Worm (Caenorhabditis elegans) whole organism, early embryonic: ENCODE data around the gene K09C8.2.

Source experiments
- B0310.2 ChIP-seq: sonication (generic microtip); optimal IDR thresholded peaks from 2 replicates; lab custom pipeline; 2016; ENCODE audit warnings: mild to moderate bottlenecking, missing genetic modification characterization, missing compliant biosample characterization
- F13C5.2 ChIP-seq: sonication (generic microtip); optimal IDR thresholded peaks from 2 replicates; lab custom pipeline; 2017; ENCODE audit warnings: mild to moderate bottlenecking, missing genetic modification characterization, inconsistent platforms, missing compliant biosample characterization
- aly-1 ChIP-seq: sonication (generic microtip); optimal IDR thresholded peaks from 2 replicates; lab custom pipeline; 2016; ENCODE audit warnings: missing genetic modification characterization, missing compliant biosample characterization
- ama-1 ChIP-seq: fragments of 150-350 bp; optimal IDR thresholded peaks from 2 replicates; lab custom pipeline; 2014
- ceh-13 ChIP-seq: fragments of 200-800 bp; sonication (Bioruptor generic); optimal IDR thresholded peaks from 2 replicates; lab custom pipeline; 2018; ENCODE audit warnings: mild to moderate bottlenecking, missing genetic modification characterization, missing compliant biosample characterization
- ceh-36 ChIP-seq: sonication (generic microtip); optimal IDR thresholded peaks from 2 replicates; lab custom pipeline; 2016; ENCODE audit warnings: missing genetic modification characterization, inconsistent platforms, missing compliant biosample characterization
- ets-7 ChIP-seq: sonication (generic microtip); optimal IDR thresholded peaks from 2 replicates; lab custom pipeline; 2016; ENCODE audit warnings: missing genotype, missing genetic modification characterization, missing compliant biosample characterization
- flt-1 ChIP-seq: fragments of 200-800 bp; sonication (Bioruptor generic); IDR thresholded peaks from 2 replicates; pipeline ENCODE4 v1.3.6; 2022; ENCODE audit warnings: missing genetic modification characterization, missing compliant biosample characterization
- hmbx-1 ChIP-seq: sonication (generic microtip); optimal IDR thresholded peaks from 2 replicates; lab custom pipeline; 2016; ENCODE audit warnings: mild to moderate bottlenecking, missing genetic modification characterization, missing compliant biosample characterization
- hmg-4 ChIP-seq: fragments of 200-800 bp; sonication (Bioruptor generic); optimal IDR thresholded peaks from 2 replicates; lab custom pipeline; 2018; ENCODE audit warnings: mild to moderate bottlenecking, missing genetic modification characterization, missing compliant biosample characterization
- hnd-1 ChIP-seq: sonication (generic microtip); optimal IDR thresholded peaks from 2 replicates; lab custom pipeline; 2016; ENCODE audit warnings: missing genetic modification characterization, missing compliant biosample characterization
- pes-1 ChIP-seq: fragments of 200-800 bp; sonication (Bioruptor generic); IDR thresholded peaks from 2 replicates; pipeline ENCODE4 v1.3.6; 2022; ENCODE audit warnings: missing genetic modification reagents, missing genetic modification characterization, missing compliant biosample characterization
- scrt-1 ChIP-seq: fragments of 200-800 bp; sonication (Bioruptor generic); IDR thresholded peaks from 2 replicates; pipeline ENCODE4 v1.3.6; 2022; ENCODE audit warnings: missing genetic modification characterization, missing compliant biosample characterization
- sea-1 ChIP-seq: fragments of 200-800 bp; sonication (Bioruptor generic); conservative IDR thresholded peaks from 2 replicates; pipeline ENCODE4 v1.3.6; 2022; ENCODE audit warnings: missing genetic modification characterization, missing compliant biosample characterization
- tbx-11 ChIP-seq: fragments of 200-800 bp; sonication (Bioruptor generic); IDR thresholded peaks from 2 replicates; pipeline ENCODE4 v1.3.6; 2022; ENCODE audit warnings: missing genetic modification characterization, missing compliant biosample characterization
- tbx-37 ChIP-seq: fragments of 200-800 bp; sonication (Bioruptor generic); conservative IDR thresholded peaks from 2 replicates; pipeline ENCODE4 v1.3.6; 2022; ENCODE audit warnings: missing genetic modification reagents, missing genetic modification characterization, missing compliant biosample characterization
- tra-4 ChIP-seq: sonication (generic microtip); optimal IDR thresholded peaks from 2 replicates; lab custom pipeline; 2017; ENCODE audit warnings: missing genetic modification characterization, missing compliant biosample characterization

K09C8.2 gene

DNA sequence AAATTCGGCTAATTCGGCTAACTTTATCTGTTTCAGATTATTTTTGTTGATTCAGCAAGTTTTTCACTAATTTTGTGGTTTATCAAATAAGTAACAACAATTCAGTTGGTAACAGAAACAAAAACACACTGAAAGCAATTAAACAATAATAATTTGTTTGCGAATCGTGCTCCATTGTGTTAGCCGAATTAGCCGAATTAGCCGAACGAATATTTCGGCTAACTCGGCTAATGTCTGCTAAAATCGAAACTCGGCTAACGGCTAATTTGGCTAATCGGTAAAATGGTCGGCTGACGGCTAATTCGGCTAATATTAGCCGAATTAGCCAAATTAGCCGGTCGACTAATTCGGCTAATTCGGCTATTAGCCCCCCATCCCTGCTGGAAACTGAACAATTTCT, 44.5 kb downstream of the K09C8.2 start:
- TF ChIP-seq ceh-13 (GFP tag; lab: Kevin White, UChicago) (no peak), scrt-1 (GFP tag; lab: Robert Waterston, UW) (no peak), F13C5.2 (tag; lab: Kevin White, UChicago) (no peak)

DNA sequence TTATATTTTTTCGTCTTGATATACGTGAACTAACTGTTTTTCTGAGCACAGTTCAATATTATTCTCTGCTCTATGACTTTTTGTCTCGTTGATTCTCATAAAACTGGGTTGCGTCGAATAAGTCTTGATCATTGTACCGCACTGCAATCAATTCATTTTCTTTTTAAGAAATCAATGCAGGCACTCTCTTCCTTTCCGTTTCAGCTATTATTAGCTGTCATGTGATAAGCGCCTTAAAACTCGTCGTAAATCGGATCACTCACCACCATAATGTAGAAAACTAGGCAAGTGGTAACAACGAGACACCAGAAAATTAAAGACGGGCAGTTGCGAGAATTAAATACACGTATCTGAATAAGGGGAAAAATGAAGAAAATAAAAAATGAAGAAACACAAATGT, 48.2 kb downstream of the K09C8.2 start:
- no peak for TF ChIP-seq B0310.2 (tag; lab: Kevin White, UChicago)
- no peak for TF ChIP-seq sea-1 (GFP tag; lab: Robert Waterston, UW)
- TF ChIP-seq hmg-4, result no peak
- no peak for TF ChIP-seq hmbx-1 (tag; lab: Kevin White, UChicago)

DNA sequence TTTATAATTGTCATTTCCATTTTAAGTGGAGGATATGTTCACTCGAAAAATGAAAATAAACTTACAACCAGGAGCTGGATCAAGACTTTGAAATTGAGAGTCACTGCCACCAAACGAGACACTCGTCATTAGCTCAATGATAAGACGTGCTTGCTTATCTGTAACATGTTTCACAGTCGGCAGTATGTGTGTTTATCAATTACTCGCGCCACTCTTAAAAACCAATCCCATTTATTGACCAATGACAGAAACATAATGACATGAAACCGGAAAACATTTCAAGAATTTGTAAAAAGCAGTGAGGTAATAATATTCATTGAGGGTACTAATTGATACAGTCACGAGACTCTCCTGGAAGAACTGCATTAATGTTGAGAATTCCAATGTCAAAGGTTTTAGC, 48.8 kb downstream of the K09C8.2 start, which contains the start of gene del-5:
del-5 (minus strand) TSS at position 130 of the 400 bp plus-strand sequence.
- TF ChIP-seq tbx-11 (GFP tag; lab: Robert Waterston, UW) (no peak), sea-1 (GFP tag; lab: Robert Waterston, UW) (no peak), hmg-4 (no peak), ets-7 (tag; lab: Kevin White, UChicago) (no peak), pes-1 (no peak), ceh-13 (GFP tag; lab: Kevin White, UChicago) (no peak), aly-1 (tag; lab: Kevin White, UChicago) (no peak), ceh-36 (tag; lab: Kevin White, UChicago) (no peak), hnd-1 (no peak), tra-4 (no peak), flt-1 (GFP tag; lab: Robert Waterston, UW) (no peak), scrt-1 (GFP tag; lab: Robert Waterston, UW) (no peak), tbx-37 (GFP tag; lab: Robert Waterston, UW) (no peak), ama-1 (no peak), hmbx-1 (tag; lab: Kevin White, UChicago) (no peak), F13C5.2 (tag; lab: Kevin White, UChicago) (no peak), B0310.2 (tag; lab: Kevin White, UChicago) (no peak)

DNA sequence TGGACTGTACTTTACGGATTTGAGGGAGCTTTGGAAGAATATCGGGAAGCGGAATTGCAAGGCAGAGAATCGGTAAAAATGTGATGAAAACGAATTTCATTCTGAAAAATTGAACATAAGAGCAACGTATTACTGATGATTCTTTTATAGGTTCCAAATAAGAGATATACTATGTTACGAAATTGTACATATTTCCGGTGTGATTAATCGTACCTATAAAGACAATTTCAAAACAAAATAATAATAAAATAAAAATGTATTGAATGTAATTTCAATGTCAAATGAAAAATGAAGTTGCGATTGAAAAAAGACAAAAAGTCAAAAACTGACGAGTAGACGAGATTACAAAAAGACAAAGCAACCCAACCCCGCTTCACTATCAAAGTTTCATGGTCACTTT, 49.7 kb downstream of the K09C8.2 start, which contains the start of gene ttr-31:
ttr-31 (minus strand) TSS at position 101 of the 400 bp plus-strand sequence.
- TF ChIP-seq flt-1 (GFP tag; lab: Robert Waterston, UW) (no peak), hmg-4 (no peak), ama-1 (no peak), hnd-1 (no peak)
